Fruit fly (Drosophila melanogaster) whole organism, prepupa: ENCODE measurements around the gene CG16789.

Source experiments
- Blimp-1 ChIP-seq: fragments of 200-800 bp; sonication (Bioruptor generic); optimal IDR thresholded peaks from 3 replicates; lab custom pipeline; 2017; ENCODE audit warnings: missing biosample characterization, missing genetic modification characterization, mild to moderate bottlenecking, moderate library complexity, missing genetic modification reagents
- CG10631 ChIP-seq: fragments of 200-800 bp; sonication (Bioruptor generic); optimal IDR thresholded peaks from 2 replicates; lab custom pipeline; 2016; ENCODE audit warnings: missing biosample characterization, missing genetic modification characterization
- CG11294 ChIP-seq: fragments of 200-800 bp; sonication (Bioruptor generic); IDR thresholded peaks from 2 replicates; pipeline ENCODE4 v1.3.6; 2022; ENCODE audit warnings: missing biosample characterization, missing genetic modification characterization
- CG11902 ChIP-seq: fragments of 200-800 bp; sonication (Bioruptor generic); optimal IDR thresholded peaks from 3 replicates; lab custom pipeline; 2016; ENCODE audit warnings: missing biosample characterization, missing genetic modification characterization
- CG15336 ChIP-seq: fragments of 200-800 bp; sonication (Bioruptor generic); IDR thresholded peaks from 2 replicates; pipeline ENCODE4 v1.3.6; 2022; ENCODE audit warnings: missing biosample characterization, missing genetic modification characterization
- CG16779 ChIP-seq: fragments of 200-800 bp; sonication (Bioruptor generic); optimal IDR thresholded peaks from 3 replicates; lab custom pipeline; 2017; ENCODE audit warnings: missing biosample characterization, mild to moderate bottlenecking, missing genetic modification characterization
- CG3032 ChIP-seq: fragments of 200-800 bp; optimal IDR thresholded peaks from 2 replicates; lab custom pipeline; 2019; ENCODE audit warnings: missing biosample characterization, mild to moderate bottlenecking, missing genetic modification characterization, moderate library complexity
- CG31627 ChIP-seq: fragments of 200-800 bp; sonication (Bioruptor generic); optimal IDR thresholded peaks from 3 replicates; lab custom pipeline; 2016; ENCODE audit warnings: missing biosample characterization, missing genetic modification characterization
- CG32006 ChIP-seq: fragments of 200-800 bp; sonication (Bioruptor generic); optimal IDR thresholded peaks from 3 replicates; lab custom pipeline; 2017; ENCODE audit warnings: missing biosample characterization, mild to moderate bottlenecking, missing genetic modification characterization
- CG3919 ChIP-seq: fragments of 200-800 bp; sonication (Bioruptor generic); optimal IDR thresholded peaks from 3 replicates; lab custom pipeline; 2016; ENCODE audit warnings: missing biosample characterization, missing genetic modification characterization
- CG4318 ChIP-seq: fragments of 200-800 bp; sonication (Bioruptor generic); optimal IDR thresholded peaks from 3 replicates; lab custom pipeline; 2017; ENCODE audit warnings: missing biosample characterization, mild to moderate bottlenecking, missing genetic modification characterization
- CG6163 ChIP-seq: fragments of 200-800 bp; sonication (Bioruptor generic); IDR thresholded peaks from 3 replicates; pipeline ENCODE4 v1.3.6; 2022; ENCODE audit warnings: missing biosample characterization, missing genetic modification characterization
- CG6276 ChIP-seq: fragments of 200-800 bp; sonication (Bioruptor generic); optimal IDR thresholded peaks from 2 replicates; lab custom pipeline; 2017; ENCODE audit warnings: missing biosample characterization, mild to moderate bottlenecking, missing genetic modification characterization
- CG6792 ChIP-seq: fragments of 200-800 bp; sonication (Bioruptor generic); optimal IDR thresholded peaks from 3 replicates; lab custom pipeline; 2016; ENCODE audit warnings: missing biosample characterization, missing genetic modification characterization
- CG8319 ChIP-seq: fragments of 200-800 bp; sonication (Bioruptor generic); optimal IDR thresholded peaks from 3 replicates; lab custom pipeline; 2016; ENCODE audit warnings: missing biosample characterization, missing genetic modification characterization
- CG8632 ChIP-seq: fragments of 200-800 bp; sonication (Bioruptor generic); optimal IDR thresholded peaks from 3 replicates; lab custom pipeline; 2016; ENCODE audit warnings: missing biosample characterization, missing genetic modification characterization
- CG9139 ChIP-seq: fragments of 200-800 bp; sonication (Bioruptor generic); optimal IDR thresholded peaks from 3 replicates; lab custom pipeline; 2017; ENCODE audit warnings: missing biosample characterization, mild to moderate bottlenecking, missing genetic modification characterization
- Eip75B ChIP-seq: fragments of 200-800 bp; sonication (Bioruptor generic); optimal IDR thresholded peaks from 3 replicates; lab custom pipeline; 2016; ENCODE audit warnings: missing biosample characterization, missing genetic modification characterization
- Eip78C ChIP-seq: fragments of 200-800 bp; sonication (Bioruptor generic); peaks from one replicate; lab custom pipeline; 2016; ENCODE audit warnings: missing biosample characterization, missing genetic modification characterization
- Eip93F ChIP-seq: fragments of 200-800 bp; sonication (Bioruptor generic); optimal IDR thresholded peaks from 2 replicates; lab custom pipeline; 2016; ENCODE audit warnings: missing biosample characterization, mild to moderate bottlenecking, missing genetic modification characterization
- Ets21C ChIP-seq: fragments of 200-800 bp; sonication (Bioruptor generic); optimal IDR thresholded peaks from 3 replicates; lab custom pipeline; 2016; ENCODE audit warnings: missing biosample characterization, missing genetic modification characterization
- Ets96B ChIP-seq: fragments of 200-800 bp; optimal IDR thresholded peaks from 2 replicates; lab custom pipeline; 2019; ENCODE audit warnings: missing biosample characterization, mild to moderate bottlenecking, missing genetic modification characterization, moderate library complexity
- Gug ChIP-seq: fragments of 200-800 bp; sonication (Bioruptor generic); IDR thresholded peaks from 2 replicates; pipeline ENCODE4 v1.3.6; 2022; ENCODE audit warnings: missing biosample characterization, missing genetic modification characterization
- Hr38 ChIP-seq: sonication (Bioruptor generic); optimal IDR thresholded peaks from 2 replicates; lab custom pipeline; 2016; ENCODE audit warnings: missing biosample characterization, missing genetic modification characterization
- Hr39 ChIP-seq: fragments of 200-800 bp; sonication (Bioruptor generic); optimal IDR thresholded peaks from 2 replicates; lab custom pipeline; 2016; ENCODE audit warnings: missing biosample characterization, missing genetic modification characterization
- Hr4 ChIP-seq: fragments of 200-800 bp; sonication (Bioruptor generic); optimal IDR thresholded peaks from 3 replicates; lab custom pipeline; 2016; ENCODE audit warnings: missing biosample characterization, missing genetic modification characterization
- Lpt ChIP-seq: fragments of 200-800 bp; sonication (Bioruptor generic); optimal IDR thresholded peaks from 3 replicates; lab custom pipeline; 2016; ENCODE audit warnings: missing biosample characterization, missing genetic modification characterization
- OdsH ChIP-seq: fragments of 200-800 bp; sonication (Bioruptor generic); optimal IDR thresholded peaks from 3 replicates; lab custom pipeline; 2016; ENCODE audit warnings: missing biosample characterization, missing genetic modification characterization
- Smox ChIP-seq: fragments of 200-800 bp; sonication (Bioruptor generic); optimal IDR thresholded peaks from 3 replicates; lab custom pipeline; 2016; ENCODE audit warnings: missing biosample characterization, missing genetic modification characterization
- Sox102F ChIP-seq: fragments of 200-800 bp; sonication (Bioruptor generic); optimal IDR thresholded peaks from 2 replicates; lab custom pipeline; 2016; ENCODE audit warnings: missing biosample characterization, mild to moderate bottlenecking, missing genetic modification characterization
- Sox14 ChIP-seq: fragments of 200-800 bp; sonication (Bioruptor generic); optimal IDR thresholded peaks from 3 replicates; lab custom pipeline; 2016; ENCODE audit warnings: missing biosample characterization, missing genetic modification characterization
- Sox15 ChIP-seq: fragments of 200-800 bp; sonication (Bioruptor generic); optimal IDR thresholded peaks from 3 replicates; lab custom pipeline; 2016; ENCODE audit warnings: missing biosample characterization, missing genetic modification characterization
- acj6 ChIP-seq: fragments of 200-800 bp; sonication (Bioruptor generic); optimal IDR thresholded peaks from 3 replicates; lab custom pipeline; 2016; ENCODE audit warnings: missing biosample characterization, missing genetic modification characterization
- cyc ChIP-seq: fragments of 200-800 bp; sonication (Bioruptor generic); optimal IDR thresholded peaks from 3 replicates; lab custom pipeline; 2016; ENCODE audit warnings: missing biosample characterization, missing genetic modification characterization
- dac ChIP-seq: fragments of 200-800 bp; sonication (Bioruptor generic); optimal IDR thresholded peaks from 2 replicates; lab custom pipeline; 2017; ENCODE audit warnings: missing biosample characterization, mild to moderate bottlenecking, missing genetic modification characterization
- dsx ChIP-seq: fragments of 200-800 bp; optimal IDR thresholded peaks from 3 replicates; lab custom pipeline; 2019; ENCODE audit warnings: missing biosample characterization, mild to moderate bottlenecking, missing genetic modification characterization, moderate library complexity; ENCODE audit not compliant: poor library complexity, severe bottlenecking
- eg ChIP-seq: fragments of 200-800 bp; sonication (Bioruptor generic); IDR thresholded peaks from 3 replicates; pipeline ENCODE4 v1.3.6; 2022; ENCODE audit warnings: missing biosample characterization, missing genetic modification characterization
- esn ChIP-seq: fragments of 200-800 bp; sonication (Bioruptor generic); optimal IDR thresholded peaks from 2 replicates; lab custom pipeline; 2016; ENCODE audit warnings: missing biosample characterization, mild to moderate bottlenecking, missing genetic modification characterization, moderate library complexity
- fd85E ChIP-seq: fragments of 200-800 bp; sonication (Bioruptor generic); optimal IDR thresholded peaks from 3 replicates; lab custom pipeline; 2016; ENCODE audit warnings: missing biosample characterization, missing genetic modification characterization
- fkh ChIP-seq: fragments of 200-800 bp; sonication (Bioruptor generic); optimal IDR thresholded peaks from 3 replicates; lab custom pipeline; 2017; ENCODE audit warnings: missing biosample characterization, mild to moderate bottlenecking, missing genetic modification characterization, moderate library complexity
- lz ChIP-seq: fragments of 200-800 bp; sonication (Bioruptor generic); optimal IDR thresholded peaks from 3 replicates; lab custom pipeline; 2016; ENCODE audit warnings: missing biosample characterization, missing genetic modification characterization
- net ChIP-seq: fragments of 200-800 bp; sonication (Bioruptor generic); optimal IDR thresholded peaks from 3 replicates; lab custom pipeline; 2016; ENCODE audit warnings: missing biosample characterization, missing genetic modification characterization
- spab ChIP-seq: fragments of 200-800 bp; sonication (Bioruptor generic); optimal IDR thresholded peaks from 2 replicates; lab custom pipeline; 2017; ENCODE audit warnings: missing biosample characterization, mild to moderate bottlenecking, missing genetic modification characterization, missing genetic modification reagents
- ss ChIP-seq, 2 experiments: fragments of 200-800 bp; sonication (Bioruptor generic); optimal IDR thresholded peaks; 2 replicates in 1 of 2; 3 replicates in 1 of 2; lab custom pipeline; 2017 to 2018; ENCODE audit warnings: mild to moderate bottlenecking in 2 of 2, missing biosample characterization in 2 of 2, missing genetic modification characterization in 2 of 2, moderate library complexity in 1 of 2
- svp ChIP-seq: fragments of 200-800 bp; sonication (Bioruptor generic); peaks from one replicate; lab custom pipeline; 2016; ENCODE audit warnings: missing biosample characterization, missing genetic modification characterization
- topi ChIP-seq: fragments of 200-800 bp; sonication (Bioruptor generic); optimal IDR thresholded peaks from 3 replicates; lab custom pipeline; 2016; ENCODE audit warnings: missing biosample characterization, missing genetic modification characterization
- vri ChIP-seq: fragments of 200-800 bp; sonication (Bioruptor generic); optimal IDR thresholded peaks from 3 replicates; lab custom pipeline; 2016; ENCODE audit warnings: missing biosample characterization, mild to moderate bottlenecking, missing genetic modification characterization

Gene CG16789

dm6 chr3R:9550265-9551012, 15.6 kb upstream of the CG16789 start (continued):
- TF ChIP-seq CG6792 (GFP tag; lab: Kevin White, UChicago) (no peak), CG6276 (GFP tag; lab: Kevin White, UChicago) (peak; percentile 27), Smox (GFP tag; lab: Kevin White, UChicago) (no peak), ss (GFP tag; optimal IDR thresholded peaks at IDR 0.05; lab: Kevin White, UChicago) (peak in 1 of 2 experiments; percentile 25), Eip93F (GFP tag; lab: Kevin White, UChicago) (peak; percentile 6), Ets21C (GFP tag; lab: Kevin White, UChicago) (no peak), CG11294 (GFP tag; lab: Robert Waterston, UW) (no peak), Sox15 (GFP tag; lab: Kevin White, UChicago) (no peak), Eip78C (GFP tag; lab: Kevin White, UChicago) (peak; percentile 82), Lpt (GFP tag; lab: Kevin White, UChicago) (peak; percentile 3), CG3032 (tag; lab: Kevin White, UChicago) (no peak)

DNA sequence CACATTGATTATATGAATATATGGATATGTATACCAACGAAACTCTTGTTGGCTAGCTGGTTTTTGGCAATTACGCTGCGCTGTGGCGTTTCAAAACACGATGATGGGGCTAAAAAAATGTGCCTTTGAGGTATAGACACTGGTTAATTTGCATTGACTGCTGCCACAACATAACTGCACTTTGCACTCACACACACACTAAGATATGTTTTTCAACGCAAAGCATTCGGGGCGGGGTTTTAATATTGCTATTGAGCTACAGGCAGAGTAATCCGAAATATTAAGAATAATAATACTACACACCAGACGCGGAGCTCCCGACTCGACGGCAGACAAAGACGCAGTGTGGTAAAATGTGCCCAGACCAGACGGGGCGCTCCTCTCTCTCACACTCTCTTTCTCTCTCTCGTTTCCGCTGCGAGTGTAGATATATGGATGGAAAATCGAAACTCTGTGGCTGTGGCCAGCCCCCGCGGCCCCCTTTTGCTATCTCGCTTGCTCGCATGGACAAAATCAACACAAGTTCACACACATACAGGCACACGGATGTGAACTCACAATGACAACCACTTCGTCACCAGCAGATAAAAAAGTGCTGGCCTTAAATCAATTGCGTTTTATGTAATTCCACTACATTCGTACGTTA, 14.9 kb upstream of the CG16789 start:
- TF ChIP-seq CG10631 (GFP tag; lab: Kevin White, UChicago) (no peak), CG3919 (GFP tag; lab: Kevin White, UChicago) (peak; percentile 74), acj6 (GFP tag; lab: Kevin White, UChicago) (peak; percentile 18), CG3032 (tag; lab: Kevin White, UChicago) (peak; percentile 20), fkh (GFP tag; lab: Kevin White, UChicago) (peak; percentile 99), CG11902 (GFP tag; lab: Kevin White, UChicago) (no peak), Sox15 (GFP tag; lab: Kevin White, UChicago) (no peak), Sox102F (GFP tag; lab: Kevin White, UChicago) (peak; percentile 45), CG9139 (GFP tag; lab: Kevin White, UChicago) (peak; percentile 70), dsx (GFP tag; lab: Kevin White, UChicago) (peak; percentile 51), CG32006 (GFP tag; lab: Kevin White, UChicago) (peak; percentile 42), CG15336 (GFP tag; lab: Robert Waterston, UW) (no peak), Gug (GFP tag; lab: Robert Waterston, UW) (no peak), vri (peak; percentile 87), dac (GFP tag; lab: Kevin White, UChicago) (no peak), Sox14 (GFP tag; lab: Kevin White, UChicago) (peak; percentile 91), fd85E (GFP tag; lab: Kevin White, UChicago) (peak; percentile 77), ss (GFP tag; optimal IDR thresholded peaks at IDR 0.05; lab: Kevin White, UChicago) (peak; percentile 80 to 82), CG16779 (peak; percentile 45), esn (GFP tag; lab: Kevin White, UChicago) (peak; percentile 31), net (GFP tag; lab: Kevin White, UChicago) (peak; percentile 56), CG11294 (GFP tag; lab: Robert Waterston, UW) (no peak), CG6276 (GFP tag; lab: Kevin White, UChicago) (peak; percentile 42), Blimp-1 (GFP tag; lab: Kevin White, UChicago) (peak; percentile 17), CG8319 (GFP tag; lab: Kevin White, UChicago) (no peak), Hr4 (GFP tag; lab: Kevin White, UChicago) (no peak), Smox (GFP tag; lab: Kevin White, UChicago) (no peak), Eip75B (GFP tag; lab: Kevin White, UChicago) (peak; percentile 34), topi (GFP tag; lab: Kevin White, UChicago) (peak; percentile 23), CG8632 (GFP tag; lab: Kevin White, UChicago) (no peak), Hr38 (no peak), eg (GFP tag; lab: Robert Waterston, UW) (no peak), CG31627 (GFP tag; lab: Kevin White, UChicago) (no peak), CG6163 (GFP tag; lab: Robert Waterston, UW) (no peak), OdsH (peak; percentile 23), svp (GFP tag; lab: Kevin White, UChicago) (peak; percentile 98), CG4318 (GFP tag; lab: Kevin White, UChicago) (no peak), lz (GFP tag; lab: Kevin White, UChicago) (peak; percentile 26), Ets96B (tag; lab: Kevin White, UChicago) (no peak), cyc (GFP tag; lab: Kevin White, UChicago) (no peak), spab (GFP tag; lab: Kevin White, UChicago) (no peak), Eip93F (GFP tag; lab: Kevin White, UChicago) (no peak), Hr39 (GFP tag; lab: Kevin White, UChicago) (no peak)
